Comparison of ENCODE assay signal across 4 fruit fly cellular contexts in genomic region chr3R:21780086-21780485, dm6.
TF ChIP-seq lines count a peak whose summit lies in the region.

No protein-coding gene starts in this region.

- TF ChIP-seq CTCF in whole organism, embryonic (GFP tag; optimal IDR thresholded peaks at IDR 0.05; lab: Kevin White, UChicago) = no peak

TF ChIP-seq in whole organism, adult, 20 proteins besides CTCF, POLR2A, EP300 and RAD21:
- TF ChIP-seq CG12768 (GFP tag; optimal IDR thresholded peaks at IDR 0.05; lab: Kevin White, UChicago) (peak; percentile 14), CG1620 (GFP tag; optimal IDR thresholded peaks at IDR 0.05; lab: Kevin White, UChicago) (no peak)
TF ChIP-seq in whole organism, adult: peak in this region for 1.

TF ChIP-seq in whole organism, embryonic, 481 proteins besides CTCF, POLR2A, EP300 and RAD21:
- peak; percentile 71 for TF ChIP-seq sens (GFP tag; lab: Kevin White, UChicago)
- peak; percentile 46; the same call in 1 of the 2 replicates for TF ChIP-seq Awh (GFP tag; IDR thresholded peaks at IDR 0.05; lab: Robert Waterston, UW)
- no peak for TF ChIP-seq Poxn (GFP tag; IDR thresholded peaks at IDR 0.05; lab: Robert Waterston, UW)
- no peak for TF ChIP-seq CG10654 (GFP tag; optimal IDR thresholded peaks at IDR 0.05; lab: Kevin White, UChicago)
- TF ChIP-seq vvl (GFP tag; IDR thresholded peaks at IDR 0.05; lab: Robert Waterston, UW) = peak; percentile 29; the same call in 1 of the 2 replicates

TF ChIP-seq in whole organism, prepupa, 60 proteins besides CTCF, POLR2A, EP300 and RAD21:
- TF ChIP-seq CG10631 (GFP tag; optimal IDR thresholded peaks at IDR 0.05; lab: Kevin White, UChicago) = no peak
- no peak for TF ChIP-seq Hr39 (GFP tag; optimal IDR thresholded peaks at IDR 0.05; lab: Kevin White, UChicago)
- no peak for TF ChIP-seq spab (GFP tag; optimal IDR thresholded peaks at IDR 0.05; lab: Kevin White, UChicago)
- no peak for TF ChIP-seq CG8319 (GFP tag; optimal IDR thresholded peaks at IDR 0.05; lab: Kevin White, UChicago)
- no peak for TF ChIP-seq svp (GFP tag; lab: Kevin White, UChicago)
- peak; percentile 79 for TF ChIP-seq dsx (GFP tag; optimal IDR thresholded peaks at IDR 0.05; lab: Kevin White, UChicago; ENCODE audit: poor library complexity, severe bottlenecking)
- TF ChIP-seq CG3919 (GFP tag; optimal IDR thresholded peaks at IDR 0.05; lab: Kevin White, UChicago) = no peak
- TF ChIP-seq CG31627 (GFP tag; optimal IDR thresholded peaks at IDR 0.05; lab: Kevin White, UChicago) = no peak
TF ChIP-seq in whole organism, prepupa: peak in this region for 1.

TF ChIP-seq in whole organism, pupa, 21 proteins besides CTCF, POLR2A, EP300 and RAD21:
- no peak for TF ChIP-seq Ets98B (GFP tag; IDR thresholded peaks at IDR 0.05; lab: Robert Waterston, UW)
- TF ChIP-seq CG34367 (tag; optimal IDR thresholded peaks at IDR 0.05; lab: Kevin White, UChicago) = no peak
- no peak for TF ChIP-seq D1 (tag; optimal IDR thresholded peaks at IDR 0.05; lab: Kevin White, UChicago)
- no peak for TF ChIP-seq Snoo (tag; optimal IDR thresholded peaks at IDR 0.05; lab: Kevin White, UChicago)
- TF ChIP-seq fd96Ca (GFP tag; IDR thresholded peaks at IDR 0.05; lab: Robert Waterston, UW) = no peak
- no peak for TF ChIP-seq CG15710 (tag; optimal IDR thresholded peaks at IDR 0.05; lab: Kevin White, UChicago)
- TF ChIP-seq rn (GFP tag; IDR thresholded peaks at IDR 0.05; lab: Robert Waterston, UW) = no peak
- TF ChIP-seq EcR (GFP tag; optimal IDR thresholded peaks at IDR 0.05; lab: Kevin White, UChicago) = peak; percentile 76
